Fruit fly (Drosophila melanogaster) whole organism: Measurements from ENCODE around the gene Sec63.

Source experiments
- CG8478 ChIP-seq: fragments of >200 bp; optimal IDR thresholded peaks from 2 replicates; lab custom pipeline; 2018; ENCODE audit warnings: inconsistent platforms
- Dll ChIP-seq: fragments of >200 bp; optimal IDR thresholded peaks from 2 replicates; lab custom pipeline; 2017
- EcR ChIP-seq, 2 experiments: fragments of >200 bp; optimal IDR thresholded peaks; 2 replicates each; lab custom pipeline; 2017; ENCODE audit warnings: missing biosample characterization in 2 of 2, missing genetic modification characterization in 2 of 2, missing genetic modification reagents in 2 of 2
- pan ChIP-seq: fragments of >200 bp; optimal IDR thresholded peaks from 2 replicates; lab custom pipeline; 2017
- usp ChIP-seq: fragments of >200 bp; optimal IDR thresholded peaks from 2 replicates; lab custom pipeline; 2017; ENCODE audit warnings: missing biosample characterization, missing genetic modification characterization, mixed read lengths

dm6 chr3L:7326676-7327075 is 33.7 kb upstream of the Sec63 start:
- TF ChIP-seq pan (lab: Kevin White, UChicago) (no peak), EcR (GFP tag; optimal IDR thresholded peaks at IDR 0.05; lab: Kevin White, UChicago) (no peak), CG8478 (lab: Kevin White, UChicago) (no peak), usp (no peak), Dll (lab: Kevin White, UChicago) (no peak)
